Fruit fly (Drosophila melanogaster): ENCODE results near the gene vkg.

- TF ChIP-seq Jra (GFP tag; optimal IDR thresholded peaks at IDR 0.05), result no peak
- no peak for TF ChIP-seq CG9705 (GFP tag; optimal IDR thresholded peaks at IDR 0.05)
- no peak for TF ChIP-seq CG32264 (GFP tag; optimal IDR thresholded peaks at IDR 0.05)
- TF ChIP-seq psq (GFP tag; optimal IDR thresholded peaks at IDR 0.05), result no peak
- no peak for TF ChIP-seq Myc (optimal IDR thresholded peaks at IDR 0.05)
These were observed 22.8 kb upstream of the vkg start, which contains the start of gene CG9121 for dm6 chr2L:5050825-5051224.

Data from whole organism, wandering third instar larva.